Worm (Caenorhabditis elegans) whole organism, young adult: ENCODE results near the gene col-99.
A peak's percentile ranks its signal among the peaks of the same experiment; 100 is the strongest.

Experiments used
- B0035.1 ChIP-seq: sonication (generic microtip); optimal IDR thresholded peaks from 2 replicates; lab custom pipeline; 2016; ENCODE audit warnings: missing genetic modification characterization, mild to moderate bottlenecking, missing compliant biosample characterization, missing genotype, missing genetic modification reagents
- F10E7.11 ChIP-seq: sonication (generic microtip); optimal IDR thresholded peaks from 2 replicates; lab custom pipeline; 2017; ENCODE audit warnings: mild to moderate bottlenecking, missing genetic modification characterization, moderate library complexity, missing compliant biosample characterization
- F23B12.7 ChIP-seq: sonication (generic microtip); optimal IDR thresholded peaks from 2 replicates; lab custom pipeline; 2017; ENCODE audit warnings: missing genetic modification characterization, mild to moderate bottlenecking, missing compliant biosample characterization, antibody characterized with exemption, moderate library complexity; ENCODE audit not compliant: insufficient read depth
- F49E8.2 ChIP-seq: sonication (generic microtip); optimal IDR thresholded peaks from 3 replicates; lab custom pipeline; 2017; ENCODE audit warnings: missing genetic modification characterization, mild to moderate bottlenecking, missing compliant biosample characterization, antibody characterized with exemption, moderate library complexity; ENCODE audit not compliant: insufficient read depth
- F52B5.7 ChIP-seq: sonication (generic microtip); optimal IDR thresholded peaks from 2 replicates; lab custom pipeline; 2016; ENCODE audit warnings: mild to moderate bottlenecking, missing genetic modification characterization, missing compliant biosample characterization
- F57A8.1 ChIP-seq: fragments of 200-800 bp; sonication (Bioruptor generic); optimal IDR thresholded peaks from 2 replicates; lab custom pipeline; 2018; ENCODE audit warnings: mild to moderate bottlenecking, missing genetic modification characterization, moderate library complexity, missing compliant biosample characterization
- F57C9.4 ChIP-seq: sonication (generic microtip); optimal IDR thresholded peaks from 2 replicates; lab custom pipeline; 2017; ENCODE audit warnings: mild to moderate bottlenecking, missing genetic modification characterization, missing compliant biosample characterization
- T26A5.8 ChIP-seq: sonication (generic microtip); optimal IDR thresholded peaks from 2 replicates; lab custom pipeline; 2016; ENCODE audit warnings: missing genetic modification characterization, missing compliant biosample characterization
- Y56A3A.18 ChIP-seq: fragments of 200-800 bp; sonication (Bioruptor generic); IDR thresholded peaks from 2 replicates; pipeline ENCODE4 v1.3.6; 2022; ENCODE audit warnings: missing genetic modification reagents, missing genetic modification characterization, missing compliant biosample characterization
- Y79H2A.3 ChIP-seq: fragments of 200-800 bp; sonication (Bioruptor generic); conservative IDR thresholded peaks from 2 replicates; pipeline ENCODE4 v1.3.6; 2022; ENCODE audit warnings: missing genetic modification reagents, missing genetic modification characterization, missing compliant biosample characterization
- Y95B8A.8 ChIP-seq: fragments of 200-800 bp; sonication (Bioruptor generic); IDR thresholded peaks from 2 replicates; pipeline ENCODE4 v1.3.6; 2022; ENCODE audit warnings: missing genetic modification reagents, missing genetic modification characterization, missing compliant biosample characterization
- akir-1 ChIP-seq: fragments of 200-800 bp; sonication (Bioruptor generic); optimal IDR thresholded peaks from 2 replicates; lab custom pipeline; 2018; ENCODE audit warnings: mild to moderate bottlenecking, missing genetic modification characterization, moderate library complexity, missing compliant biosample characterization
- aptf-2 ChIP-seq: fragments of 200-800 bp; sonication (Bioruptor generic); conservative IDR thresholded peaks from 2 replicates; pipeline ENCODE4 v1.3.6; 2022; ENCODE audit warnings: missing genetic modification reagents, missing genetic modification characterization, missing compliant biosample characterization
- athp-1 ChIP-seq: sonication (generic microtip); optimal IDR thresholded peaks from 2 replicates; lab custom pipeline; 2017; ENCODE audit warnings: mild to moderate bottlenecking, missing genetic modification characterization, missing compliant biosample characterization
- attf-3 ChIP-seq: fragments of 200-800 bp; sonication (Bioruptor generic); conservative IDR thresholded peaks from 2 replicates; pipeline ENCODE4 v1.3.6; 2022; ENCODE audit warnings: missing genetic modification reagents, missing genetic modification characterization, missing compliant biosample characterization
- bed-1 ChIP-seq: fragments of 200-800 bp; sonication (Bioruptor generic); IDR thresholded peaks from 2 replicates; pipeline ENCODE4 v1.3.6; 2022; ENCODE audit warnings: missing genetic modification reagents, missing genetic modification characterization, missing compliant biosample characterization
- bed-2 ChIP-seq: fragments of 200-800 bp; sonication (Bioruptor generic); IDR thresholded peaks from 2 replicates; pipeline ENCODE4 v1.3.6; 2022; ENCODE audit warnings: missing genetic modification reagents, missing genetic modification characterization, missing compliant biosample characterization
- cebp-2 ChIP-seq: fragments of 200-800 bp; sonication (Bioruptor generic); IDR thresholded peaks from 2 replicates; pipeline ENCODE4 v1.3.6; 2022; ENCODE audit warnings: missing genetic modification characterization, missing compliant biosample characterization
- ceh-100 ChIP-seq: fragments of 200-800 bp; sonication (Bioruptor generic); IDR thresholded peaks from 2 replicates; pipeline ENCODE4 v1.3.6; 2022; ENCODE audit warnings: missing genetic modification reagents, missing genetic modification characterization, missing compliant biosample characterization
- ceh-40 ChIP-seq: fragments of 200-800 bp; sonication (Bioruptor generic); IDR thresholded peaks from 2 replicates; pipeline ENCODE4 v1.3.6; 2022; ENCODE audit warnings: missing genetic modification characterization, missing compliant biosample characterization
- ceh-79 ChIP-seq: sonication (generic microtip); optimal IDR thresholded peaks from 2 replicates; lab custom pipeline; 2017; ENCODE audit warnings: mild to moderate bottlenecking, missing genetic modification characterization, missing compliant biosample characterization
- egl-18 ChIP-seq: fragments of 200-800 bp; sonication (Bioruptor generic); IDR thresholded peaks from 2 replicates; pipeline ENCODE4 v1.3.6; 2022; ENCODE audit warnings: missing genetic modification reagents, missing genetic modification characterization, missing compliant biosample characterization
- ets-4 ChIP-seq: fragments of 200-800 bp; sonication (Bioruptor generic); optimal IDR thresholded peaks from 2 replicates; lab custom pipeline; 2018; ENCODE audit warnings: mild to moderate bottlenecking, missing genetic modification characterization, missing compliant biosample characterization
- fkh-3 ChIP-seq: sonication (generic microtip); optimal IDR thresholded peaks from 2 replicates; lab custom pipeline; 2016; ENCODE audit warnings: mild to moderate bottlenecking, missing genetic modification characterization, missing compliant biosample characterization
- gei-17 ChIP-seq: fragments of 200-800 bp; sonication (Bioruptor generic); optimal IDR thresholded peaks from 2 replicates; lab custom pipeline; 2018; ENCODE audit warnings: mild to moderate bottlenecking, missing genetic modification characterization, missing compliant biosample characterization
- him-1 ChIP-seq: sonication (generic microtip); optimal IDR thresholded peaks from 2 replicates; lab custom pipeline; 2016; ENCODE audit warnings: missing genotype, missing genetic modification reagents, missing genetic modification characterization, missing compliant biosample characterization
- hlh-12 ChIP-seq: sonication (generic microtip); optimal IDR thresholded peaks from 2 replicates; lab custom pipeline; 2016; ENCODE audit warnings: missing genetic modification characterization, missing compliant biosample characterization
- lag-1 ChIP-seq: fragments of 200-800 bp; sonication (Bioruptor generic); IDR thresholded peaks from 2 replicates; pipeline ENCODE4 v1.3.6; 2022; ENCODE audit warnings: missing genetic modification reagents, missing genetic modification characterization, missing compliant biosample characterization
- let-526 ChIP-seq: fragments of 200-800 bp; sonication (Bioruptor generic); IDR thresholded peaks from 2 replicates; pipeline ENCODE4 v1.3.6; 2022; ENCODE audit warnings: missing genetic modification reagents, missing genetic modification characterization, missing compliant biosample characterization
- let-607 ChIP-seq, 2 experiments: fragments of 200-800 bp in 1 of 2; sonication (Bioruptor generic) in 1 of 2; sonication (generic microtip) in 1 of 2; optimal IDR thresholded peaks; 2 replicates each; lab custom pipeline; 2016 to 2018; ENCODE audit warnings: mild to moderate bottlenecking in 2 of 2, missing compliant biosample characterization in 2 of 2, missing genetic modification characterization in 2 of 2, moderate library complexity in 2 of 2, missing genotype in 1 of 2
- lin-54 ChIP-seq: fragments of 200-800 bp; sonication (Bioruptor generic); optimal IDR thresholded peaks from 2 replicates; lab custom pipeline; 2018; ENCODE audit warnings: mild to moderate bottlenecking, missing genetic modification characterization, missing compliant biosample characterization
- lir-1 ChIP-seq: fragments of 200-800 bp; sonication (Bioruptor generic); conservative IDR thresholded peaks from 2 replicates; pipeline ENCODE4 v1.3.6; 2022; ENCODE audit warnings: missing genetic modification reagents, missing genetic modification characterization, missing compliant biosample characterization
- madf-10 ChIP-seq: sonication (generic microtip); optimal IDR thresholded peaks from 2 replicates; lab custom pipeline; 2016; ENCODE audit warnings: mild to moderate bottlenecking, missing genetic modification characterization, missing compliant biosample characterization
- madf-3 ChIP-seq: fragments of 200-800 bp; sonication (Bioruptor generic); IDR thresholded peaks from 2 replicates; pipeline ENCODE4 v1.3.6; 2022; ENCODE audit warnings: missing genetic modification reagents, missing genetic modification characterization, missing compliant biosample characterization
- madf-6 ChIP-seq: fragments of 200-800 bp; sonication (Bioruptor generic); IDR thresholded peaks from 2 replicates; pipeline ENCODE4 v1.3.6; 2022; ENCODE audit warnings: missing genetic modification reagents, missing genetic modification characterization, missing compliant biosample characterization
- mel-28 ChIP-seq: sonication (generic microtip); optimal IDR thresholded peaks from 2 replicates; lab custom pipeline; 2016; ENCODE audit warnings: borderline replicate concordance, mild to moderate bottlenecking, missing genetic modification characterization, missing compliant biosample characterization
- mes-4 ChIP-seq: sonication (generic microtip); optimal IDR thresholded peaks from 2 replicates; lab custom pipeline; 2016; ENCODE audit warnings: missing genotype, missing genetic modification characterization, missing compliant biosample characterization
- mxl-1 ChIP-seq: sonication (generic microtip); optimal IDR thresholded peaks from 2 replicates; lab custom pipeline; 2016; ENCODE audit warnings: missing genetic modification characterization, missing compliant biosample characterization
- nfya-2 ChIP-seq: fragments of 200-800 bp; sonication (Bioruptor generic); IDR thresholded peaks from 2 replicates; pipeline ENCODE4 v1.3.6; 2022; ENCODE audit warnings: missing genetic modification reagents, missing genetic modification characterization, missing compliant biosample characterization
- nfyb-1 ChIP-seq: fragments of 200-800 bp; sonication (Bioruptor generic); IDR thresholded peaks from 2 replicates; pipeline ENCODE4 v1.3.6; 2022; ENCODE audit warnings: missing genetic modification reagents, missing genetic modification characterization, missing compliant biosample characterization
- nhr-179 ChIP-seq: sonication (generic microtip); optimal IDR thresholded peaks from 2 replicates; lab custom pipeline; 2016; ENCODE audit warnings: mild to moderate bottlenecking, missing genetic modification characterization, missing compliant biosample characterization
- nhr-80 ChIP-seq: sonication (generic microtip); optimal IDR thresholded peaks from 2 replicates; lab custom pipeline; 2016; ENCODE audit warnings: missing genetic modification characterization, missing compliant biosample characterization
- rcor-1 ChIP-seq: fragments of 200-800 bp; sonication (Bioruptor generic); IDR thresholded peaks from 2 replicates; pipeline ENCODE4 v1.3.6; 2022; ENCODE audit warnings: missing genetic modification reagents, missing genetic modification characterization, missing compliant biosample characterization
- snpc-4 ChIP-seq, 5 experiments: fragments of 150-350 bp in 1 of 5; sonication (generic microtip) in 4 of 5; optimal IDR thresholded peaks; 2 replicates each; lab custom pipeline; 2014 to 2018; ENCODE audit warnings: missing genetic modification characterization in 5 of 5, missing biosample characterization in 3 of 5, antibody characterized with exemption in 2 of 5, mild to moderate bottlenecking in 2 of 5, missing compliant biosample characterization in 2 of 5, missing genotype in 2 of 5, moderate library complexity in 2 of 5, missing genetic modification reagents in 1 of 5
- zfh-2 ChIP-seq: fragments of 200-800 bp; sonication (Bioruptor generic); conservative IDR thresholded peaks from 2 replicates; pipeline ENCODE4 v1.3.6; 2022; ENCODE audit warnings: missing genetic modification reagents, missing genetic modification characterization, missing compliant biosample characterization
- zim-3 ChIP-seq: sonication (generic microtip); optimal IDR thresholded peaks from 2 replicates; lab custom pipeline; 2017; ENCODE audit warnings: mild to moderate bottlenecking, missing genetic modification characterization, moderate library complexity, missing compliant biosample characterization
- ztf-22 ChIP-seq: fragments of 200-800 bp; sonication (Bioruptor generic); optimal IDR thresholded peaks from 2 replicates; lab custom pipeline; 2018; ENCODE audit warnings: mild to moderate bottlenecking, missing genetic modification characterization, moderate library complexity, missing compliant biosample characterization

The col-99 gene

ce11 chrIV:143807-144371 lies 3.8 kb downstream of the col-99 start (continued):
- TF ChIP-seq Y95B8A.8 (GFP tag; lab: Robert Waterston, UW) (0 out of 2 replicates have a peak, but pooled peaks have one; percentile 56), ets-4 (GFP tag; lab: Kevin White, UChicago) (no peak), zim-3 (peak; percentile 97), ceh-100 (GFP tag; lab: Robert Waterston, UW) (peak; percentile 20; the same call in 1 of the 2 replicates), athp-1 (tag; lab: Kevin White, UChicago) (peak; percentile 55), let-607 (tag; optimal IDR thresholded peaks at IDR 0.05; lab: Kevin White, UChicago) (peak in 1 of 2 experiments; percentile 3), nfya-2 (no peak), F23B12.7 (tag; lab: Kevin White, UChicago) (no peak), F57C9.4 (no peak), cebp-2 (GFP tag; lab: Robert Waterston, UW) (peak; percentile 55; the same call in 1 of the 2 replicates), rcor-1 (no peak), nfyb-1 (GFP tag; lab: Robert Waterston, UW) (peak; percentile 79), lag-1 (GFP tag; lab: Robert Waterston, UW) (no peak), B0035.1 (peak; percentile 13), let-526 (GFP tag; lab: Robert Waterston, UW) (no peak), T26A5.8 (tag; lab: Kevin White, UChicago) (no peak), ceh-40 (no peak), bed-2 (GFP tag; lab: Robert Waterston, UW) (0 out of 2 replicates have a peak, but pooled peaks have one; percentile 8), F10E7.11 (tag; lab: Kevin White, UChicago) (peak; percentile 58), madf-3 (GFP tag; lab: Robert Waterston, UW) (no peak), mel-28 (no peak), F57A8.1 (GFP tag; lab: Kevin White, UChicago) (peak; percentile 3), lir-1 (GFP tag; lab: Robert Waterston, UW) (0 out of 2 replicates have a peak, but pooled peaks have one; percentile 14), Y56A3A.18 (GFP tag; lab: Robert Waterston, UW) (0 out of 2 replicates have a peak, but pooled peaks have one; percentile 54), Y79H2A.3 (GFP tag; lab: Robert Waterston, UW) (no peak), akir-1 (GFP tag; lab: Kevin White, UChicago) (peak; percentile 25), ceh-79 (no peak), egl-18 (no peak), F52B5.7 (tag; lab: Kevin White, UChicago) (peak; percentile 44), zfh-2 (peak; percentile 71), lin-54 (GFP tag; lab: Kevin White, UChicago) (peak; percentile 53), attf-3 (GFP tag; lab: Robert Waterston, UW) (peak; percentile 67), aptf-2 (GFP tag; lab: Robert Waterston, UW) (0 out of 2 replicates have a peak, but pooled peaks have one; percentile 44), him-1 (peak; percentile 94), gei-17 (GFP tag; lab: Kevin White, UChicago) (no peak), mes-4 (peak; percentile 35), madf-10 (tag; lab: Kevin White, UChicago) (peak; percentile 76), nhr-179 (tag; lab: Kevin White, UChicago) (no peak), fkh-3 (tag; lab: Kevin White, UChicago) (no peak), madf-6 (GFP tag; lab: Robert Waterston, UW) (peak; percentile 39; the same call in 1 of the 2 replicates), mxl-1 (peak; percentile 75), hlh-12 (tag; lab: Kevin White, UChicago) (peak; percentile 9), ztf-22 (GFP tag; lab: Kevin White, UChicago) (no peak), nhr-80 (tag; lab: Kevin White, UChicago) (no peak), F49E8.2 (no peak), bed-1 (no peak), snpc-4 (GFP tag; optimal IDR thresholded peaks at IDR 0.05; lab: Kevin White, UChicago) (peak; percentile 28), snpc-4 (tag; optimal IDR thresholded peaks at IDR 0.05; lab: Kevin White, UChicago) (peak in 1 of 4 experiments; percentile 58)
